Worm (Caenorhabditis elegans) whole organism, midembryonic: ENCODE data around the gene M6.11.

Experiments
- T22C8.4 ChIP-seq: fragments of 200-800 bp; sonication (Bioruptor generic); IDR thresholded peaks from 2 replicates; pipeline ENCODE4 v1.3.6; 2022; ENCODE audit warnings: missing genetic modification characterization, missing compliant biosample characterization
- cog-1 ChIP-seq: sonication (generic microtip); optimal IDR thresholded peaks from 2 replicates; lab custom pipeline; 2016; ENCODE audit warnings: missing genetic modification characterization, missing compliant biosample characterization
- flt-1 ChIP-seq: fragments of 200-800 bp; sonication (Bioruptor generic); IDR thresholded peaks from 2 replicates; pipeline ENCODE4 v1.3.6; 2022; ENCODE audit warnings: missing genetic modification characterization, missing compliant biosample characterization
- klf-2 ChIP-seq: fragments of 200-800 bp; sonication (Bioruptor generic); conservative IDR thresholded peaks from 2 replicates; pipeline ENCODE4 v1.3.6; 2022; ENCODE audit warnings: missing genetic modification reagents, missing genetic modification characterization, missing compliant biosample characterization
- med-1 ChIP-seq: sonication (generic microtip); optimal IDR thresholded peaks from 2 replicates; lab custom pipeline; 2017; ENCODE audit warnings: missing genetic modification characterization, mild to moderate bottlenecking, missing compliant biosample characterization, antibody characterized with exemption, missing genetic modification reagents; ENCODE audit not compliant: insufficient read depth
- ref-1 ChIP-seq: fragments of 200-800 bp; sonication (Bioruptor generic); conservative IDR thresholded peaks from 2 replicates; pipeline ENCODE4 v1.3.6; 2022; ENCODE audit warnings: missing genetic modification reagents, missing genetic modification characterization, missing compliant biosample characterization
- tab-1 ChIP-seq: fragments of 200-800 bp; sonication (Bioruptor generic); IDR thresholded peaks from 2 replicates; pipeline ENCODE4 v1.3.6; 2022; ENCODE audit warnings: missing genetic modification characterization, missing compliant biosample characterization
- ztf-23 ChIP-seq: fragments of 200-800 bp; sonication (Bioruptor generic); IDR thresholded peaks from 2 replicates; pipeline ENCODE4 v1.3.6; 2022; ENCODE audit warnings: missing genetic modification reagents, missing genetic modification characterization, missing compliant biosample characterization
- ztf-29 ChIP-seq: fragments of 200-800 bp; sonication (Bioruptor generic); IDR thresholded peaks from 2 replicates; pipeline ENCODE4 v1.3.6; 2022; ENCODE audit warnings: missing genetic modification reagents, missing genetic modification characterization, missing compliant biosample characterization

M6.11 gene

DNA sequence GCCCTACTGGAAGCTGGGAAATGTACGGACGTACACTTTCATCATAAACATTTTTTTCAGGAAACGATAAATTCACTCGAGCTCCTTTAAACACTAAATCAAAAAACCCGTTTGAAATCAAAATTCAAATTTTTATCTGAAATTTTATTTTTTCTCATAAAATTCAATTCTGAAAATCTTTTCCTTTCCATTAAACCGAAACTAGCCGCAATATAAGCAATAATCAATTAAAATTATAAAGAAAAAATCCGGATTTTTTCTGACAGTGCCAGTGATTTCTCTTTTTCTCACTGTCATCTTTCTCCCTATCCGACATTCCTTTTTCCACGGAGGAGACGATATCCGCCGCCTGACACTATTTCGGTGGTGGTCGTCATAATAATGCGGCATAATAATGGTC lies 14.5 kb upstream of the M6.11 start, which contains the start of gene lpr-7:
TSS of gene lpr-7 (plus strand) at position 301 of the 400 bp plus-strand sequence.
- TF ChIP-seq med-1, result no peak
- TF ChIP-seq ref-1 (GFP tag; lab: Robert Waterston, UW), result no peak
- no peak for TF ChIP-seq ztf-23 (GFP tag; lab: Robert Waterston, UW)
- no peak for TF ChIP-seq tab-1
- no peak for TF ChIP-seq cog-1 (tag; lab: Kevin White, UChicago)
- no peak for TF ChIP-seq flt-1 (GFP tag; lab: Robert Waterston, UW)
- no peak for TF ChIP-seq T22C8.4 (GFP tag; lab: Robert Waterston, UW)

- TF ChIP-seq tab-1 (no peak), ref-1 (GFP tag; lab: Robert Waterston, UW) (no peak), flt-1 (GFP tag; lab: Robert Waterston, UW) (no peak), klf-2 (GFP tag; lab: Robert Waterston, UW) (no peak), ztf-23 (GFP tag; lab: Robert Waterston, UW) (no peak), med-1 (no peak), cog-1 (tag; lab: Kevin White, UChicago) (no peak), ztf-29 (GFP tag; lab: Robert Waterston, UW) (no peak), T22C8.4 (GFP tag; lab: Robert Waterston, UW) (no peak)
These were observed 13.5 kb upstream of the M6.11 start, which contains the start of gene ifc-2 for ce11 chrX:654804-655203. Gene ifc-2, minus strand, starts transcription at chrX:654904.

DNA sequence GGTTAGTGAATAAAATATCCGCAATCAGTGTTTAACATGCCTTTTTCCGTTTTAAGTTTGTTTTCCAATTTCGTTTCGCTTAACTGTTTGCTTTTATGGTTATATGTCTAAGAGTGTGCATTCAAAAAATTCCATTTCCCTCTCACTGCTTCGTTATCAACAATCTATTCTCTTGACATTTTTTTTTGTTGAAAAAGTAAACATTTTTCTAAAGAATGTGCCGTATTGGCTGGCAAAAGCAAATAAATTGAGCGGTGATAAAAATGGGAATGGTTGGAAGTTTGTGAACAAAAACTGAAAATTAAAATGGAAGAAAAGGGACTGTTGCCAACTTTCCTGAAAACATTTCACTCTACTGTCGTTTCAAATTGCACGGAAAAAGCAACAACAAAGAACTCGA lies 10.3 kb upstream of the M6.11 start:
- TF ChIP-seq T22C8.4 (GFP tag; lab: Robert Waterston, UW) (no peak), med-1 (no peak), flt-1 (GFP tag; lab: Robert Waterston, UW) (no peak), tab-1 (no peak), cog-1 (tag; lab: Kevin White, UChicago) (no peak)

ce11 chrX:646493-646892 lies 5.2 kb upstream of the M6.11 start:
- no peak for TF ChIP-seq tab-1
- no peak for TF ChIP-seq med-1
- TF ChIP-seq T22C8.4 (GFP tag; lab: Robert Waterston, UW), result no peak
- no peak for TF ChIP-seq ztf-29 (GFP tag; lab: Robert Waterston, UW)
- TF ChIP-seq flt-1 (GFP tag; lab: Robert Waterston, UW), result no peak
- no peak for TF ChIP-seq ztf-23 (GFP tag; lab: Robert Waterston, UW)
- TF ChIP-seq ref-1 (GFP tag; lab: Robert Waterston, UW), result no peak
- TF ChIP-seq klf-2 (GFP tag; lab: Robert Waterston, UW), result no peak
- TF ChIP-seq cog-1 (tag; lab: Kevin White, UChicago), result no peak

DNA sequence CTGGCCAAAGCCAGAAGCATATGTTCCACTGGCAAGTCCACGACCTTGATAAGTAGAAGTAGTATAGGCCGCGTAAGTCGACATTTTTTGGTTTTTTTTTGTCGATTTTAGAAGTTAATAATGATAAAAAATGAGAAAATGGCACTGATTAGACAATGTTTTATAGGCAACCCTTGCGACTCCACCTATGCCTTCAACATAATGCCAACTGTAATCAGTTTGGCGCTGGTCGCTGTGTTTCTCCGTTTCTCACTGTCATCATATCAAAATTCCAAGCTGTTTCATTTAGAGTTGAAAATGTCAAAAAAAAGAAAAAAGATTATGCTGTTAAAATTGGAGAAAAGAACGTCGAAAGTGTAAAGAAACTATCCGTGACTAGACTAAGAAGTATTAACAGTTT lies 4.2 kb upstream of the M6.11 start:
- TF ChIP-seq klf-2 (GFP tag; lab: Robert Waterston, UW) (no peak), tab-1 (no peak), ref-1 (GFP tag; lab: Robert Waterston, UW) (no peak), T22C8.4 (GFP tag; lab: Robert Waterston, UW) (no peak), med-1 (no peak), flt-1 (GFP tag; lab: Robert Waterston, UW) (no peak), ztf-23 (GFP tag; lab: Robert Waterston, UW) (no peak)

DNA sequence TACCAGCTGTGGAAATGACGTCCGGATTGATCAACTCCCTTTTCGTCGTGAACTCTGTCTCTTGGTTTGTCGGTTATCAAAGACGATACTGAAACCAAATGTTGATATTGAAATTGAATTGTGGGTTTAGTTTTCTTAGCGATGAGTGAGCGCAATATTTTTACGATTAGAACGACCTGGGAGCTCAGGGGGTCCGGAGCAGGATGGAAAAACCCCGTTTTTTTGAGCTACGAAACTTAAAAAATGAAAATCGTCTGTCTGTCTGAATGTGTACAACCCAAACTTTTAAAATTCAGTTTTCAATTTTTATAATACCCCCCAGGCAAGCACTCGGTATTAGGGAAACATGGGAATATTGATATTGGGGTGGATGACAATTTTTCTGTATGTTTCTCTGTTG lies 1.5 kb upstream of the M6.11 start:
- TF ChIP-seq klf-2 (GFP tag; lab: Robert Waterston, UW), result no peak
- TF ChIP-seq tab-1, result no peak
- no peak for TF ChIP-seq ztf-23 (GFP tag; lab: Robert Waterston, UW)
- no peak for TF ChIP-seq ztf-29 (GFP tag; lab: Robert Waterston, UW)
- TF ChIP-seq flt-1 (GFP tag; lab: Robert Waterston, UW), result no peak
- TF ChIP-seq med-1, result no peak
- TF ChIP-seq ref-1 (GFP tag; lab: Robert Waterston, UW), result no peak
- TF ChIP-seq T22C8.4 (GFP tag; lab: Robert Waterston, UW), result no peak
- no peak for TF ChIP-seq cog-1 (tag; lab: Kevin White, UChicago)

ce11 chrX:637588-637987 lies 3.8 kb downstream of the M6.11 start:
- TF ChIP-seq T22C8.4 (GFP tag; lab: Robert Waterston, UW), result no peak
- no peak for TF ChIP-seq ztf-29 (GFP tag; lab: Robert Waterston, UW)

DNA sequence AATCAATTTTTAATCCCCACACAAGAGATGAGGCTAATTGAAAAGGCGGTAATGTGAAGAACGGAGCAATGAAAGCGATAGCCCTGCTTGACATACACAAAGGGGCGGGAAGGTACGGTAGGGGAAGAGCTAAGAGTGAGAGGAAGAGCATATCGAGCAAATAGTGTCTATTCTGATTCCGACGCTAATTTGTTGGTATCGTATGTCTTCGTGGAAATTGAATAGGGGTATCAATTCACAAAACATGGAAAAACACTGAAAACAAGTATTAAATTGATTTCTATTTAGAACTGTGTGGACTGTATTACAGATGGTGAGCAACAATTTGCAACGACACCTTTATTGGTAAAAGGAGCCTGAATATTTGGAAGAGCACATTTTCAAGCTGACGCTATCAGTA lies 4.4 kb downstream of the M6.11 start, which contains the start of gene pha-2:
TSS of gene pha-2 (minus strand) at position 101 of the 400 bp plus-strand sequence.
- TF ChIP-seq ztf-29 (GFP tag; lab: Robert Waterston, UW), result no peak
- TF ChIP-seq tab-1, result no peak
- no peak for TF ChIP-seq cog-1 (tag; lab: Kevin White, UChicago)
- TF ChIP-seq ref-1 (GFP tag; lab: Robert Waterston, UW), result no peak
- TF ChIP-seq flt-1 (GFP tag; lab: Robert Waterston, UW), result no peak
- no peak for TF ChIP-seq ztf-23 (GFP tag; lab: Robert Waterston, UW)
- TF ChIP-seq T22C8.4 (GFP tag; lab: Robert Waterston, UW), result no peak
- TF ChIP-seq med-1, result no peak
- no peak for TF ChIP-seq klf-2 (GFP tag; lab: Robert Waterston, UW)

- TF ChIP-seq ztf-23 (GFP tag; lab: Robert Waterston, UW) (no peak), ref-1 (GFP tag; lab: Robert Waterston, UW) (no peak), klf-2 (GFP tag; lab: Robert Waterston, UW) (no peak)
These were observed 12.2 kb downstream of the M6.11 start, which contains the start of gene M6.4 for ce11 chrX:629134-629533. Gene M6.4, plus strand, starts transcription at chrX:629188.

- no peak for TF ChIP-seq klf-2 (GFP tag; lab: Robert Waterston, UW)
- TF ChIP-seq ztf-23 (GFP tag; lab: Robert Waterston, UW), result no peak
- TF ChIP-seq T22C8.4 (GFP tag; lab: Robert Waterston, UW), result no peak
- no peak for TF ChIP-seq ref-1 (GFP tag; lab: Robert Waterston, UW)
- no peak for TF ChIP-seq med-1
- no peak for TF ChIP-seq cog-1 (tag; lab: Kevin White, UChicago)
- no peak for TF ChIP-seq tab-1
- TF ChIP-seq ztf-29 (GFP tag; lab: Robert Waterston, UW), result no peak
- no peak for TF ChIP-seq flt-1 (GFP tag; lab: Robert Waterston, UW)
These were observed 19.7 kb downstream of the M6.11 start for ce11 chrX:621688-622087.
